Worm (Caenorhabditis elegans) whole organism, L4 larva: ENCODE results near the gene appg-2.
A peak's percentile ranks its signal among the peaks of the same experiment; 100 is the strongest.

Source experiments
- F10B5.3 ChIP-seq: sonication (generic microtip); optimal IDR thresholded peaks from 2 replicates; lab custom pipeline; 2016; ENCODE audit warnings: mild to moderate bottlenecking, missing genetic modification characterization, missing compliant biosample characterization
- F37D6.2 ChIP-seq: sonication (generic microtip); optimal IDR thresholded peaks from 2 replicates; lab custom pipeline; 2016; ENCODE audit warnings: mild to moderate bottlenecking, missing genetic modification characterization, missing compliant biosample characterization
- F49E8.2 ChIP-seq: sonication (generic microtip); optimal IDR thresholded peaks from 2 replicates; lab custom pipeline; 2016; ENCODE audit warnings: missing compliant biosample characterization, mild to moderate bottlenecking, missing genetic modification characterization, borderline replicate concordance
- T26A8.4 ChIP-seq: fragments of 200-800 bp; sonication (Bioruptor generic); IDR thresholded peaks from 2 replicates; pipeline ENCODE4 v1.3.6; 2022; ENCODE audit warnings: missing genetic modification characterization, missing compliant biosample characterization
- aha-1 ChIP-seq: fragments of 150-350 bp; peaks from one replicate; lab custom pipeline; 2014; ENCODE audit warnings: missing biosample characterization, missing genetic modification characterization
- aly-2 ChIP-seq: sonication (generic microtip); optimal IDR thresholded peaks from 2 replicates; lab custom pipeline; 2018; ENCODE audit warnings: missing biosample characterization, missing genetic modification characterization
- arid-1 ChIP-seq: fragments of 200-800 bp; sonication (Bioruptor generic); conservative IDR thresholded peaks from 2 replicates; pipeline ENCODE4 v1.3.6; 2022; ENCODE audit warnings: missing genetic modification reagents, missing genetic modification characterization, missing compliant biosample characterization
- ceh-20 ChIP-seq: fragments of 200-800 bp; sonication (Bioruptor generic); IDR thresholded peaks from 2 replicates; pipeline ENCODE4 v1.3.6; 2022; ENCODE audit warnings: missing genetic modification reagents, missing genetic modification characterization, missing compliant biosample characterization
- ceh-32 ChIP-seq: sonication (generic microtip); optimal IDR thresholded peaks from 2 replicates; lab custom pipeline; 2016; ENCODE audit warnings: mild to moderate bottlenecking, missing genetic modification characterization, missing compliant biosample characterization; ENCODE audit not compliant: poor library complexity
- ceh-82 ChIP-seq: sonication (generic microtip); optimal IDR thresholded peaks from 2 replicates; lab custom pipeline; 2017; ENCODE audit warnings: missing biosample characterization, missing genetic modification characterization
- ces-1 ChIP-seq: fragments of 150-350 bp; sonication (generic microtip); optimal IDR thresholded peaks from 4 replicates; lab custom pipeline; 2014; ENCODE audit warnings: missing biosample characterization, missing genetic modification reagents, missing genetic modification characterization
- cey-2 ChIP-seq: sonication (generic microtip); optimal IDR thresholded peaks from 3 replicates; lab custom pipeline; 2017; ENCODE audit warnings: missing genetic modification characterization, mild to moderate bottlenecking, missing compliant biosample characterization, antibody characterized with exemption, borderline replicate concordance; ENCODE audit not compliant: insufficient read depth
- ctbp-1 ChIP-seq: fragments of 200-800 bp; sonication (Bioruptor generic); IDR thresholded peaks from 2 replicates; pipeline ENCODE4 v1.3.6; 2022; ENCODE audit warnings: missing genetic modification reagents, missing genetic modification characterization, missing compliant biosample characterization
- daf-19 ChIP-seq: fragments of 200-800 bp; sonication (Bioruptor generic); conservative IDR thresholded peaks from 2 replicates; pipeline ENCODE4 v1.3.6; 2022; ENCODE audit warnings: missing genetic modification characterization, missing compliant biosample characterization
- daf-8 ChIP-seq: fragments of 200-800 bp; sonication (Bioruptor generic); IDR thresholded peaks from 2 replicates; pipeline ENCODE4 v1.3.6; 2022; ENCODE audit warnings: missing genetic modification characterization, missing compliant biosample characterization
- dmd-9 ChIP-seq: fragments of 200-800 bp; sonication (Bioruptor generic); IDR thresholded peaks from 2 replicates; pipeline ENCODE4 v1.3.6; 2022; ENCODE audit warnings: missing genetic modification reagents, missing genetic modification characterization, missing compliant biosample characterization
- duxl-1 ChIP-seq: sonication (generic microtip); optimal IDR thresholded peaks from 2 replicates; lab custom pipeline; 2016; ENCODE audit warnings: mild to moderate bottlenecking, missing genetic modification characterization, moderate library complexity, missing compliant biosample characterization; ENCODE audit not compliant: poor library complexity
- egl-43 ChIP-seq: fragments of 200-800 bp; sonication (Bioruptor generic); IDR thresholded peaks from 2 replicates; pipeline ENCODE4 v1.3.6; 2022; ENCODE audit warnings: missing genetic modification reagents, missing genetic modification characterization, missing compliant biosample characterization
- hif-1 ChIP-seq, 2 experiments: sonication (generic microtip); optimal IDR thresholded peaks; 2 replicates each; lab custom pipeline; 2016 to 2017; ENCODE audit warnings: missing compliant biosample characterization in 2 of 2, missing genetic modification characterization in 2 of 2, missing genetic modification reagents in 2 of 2, missing genotype in 2 of 2, mild to moderate bottlenecking in 1 of 2
- hlh-11 ChIP-seq: fragments of 200-800 bp; sonication (Bioruptor generic); optimal IDR thresholded peaks from 2 replicates; lab custom pipeline; 2018; ENCODE audit warnings: mild to moderate bottlenecking, missing genetic modification characterization, missing compliant biosample characterization
- hlh-30 ChIP-seq: sonication (generic microtip); optimal IDR thresholded peaks from 2 replicates; lab custom pipeline; 2017; ENCODE audit warnings: antibody characterized with exemption, mild to moderate bottlenecking, missing genetic modification characterization, missing compliant biosample characterization; ENCODE audit not compliant: insufficient read depth
- lin-1 ChIP-seq: fragments of 200-800 bp; sonication (Bioruptor generic); IDR thresholded peaks from 2 replicates; pipeline ENCODE4 v1.3.6; 2022; ENCODE audit warnings: missing genetic modification reagents, missing genetic modification characterization, missing compliant biosample characterization
- lin-15B ChIP-seq: fragments of 150-350 bp; sonication (generic microtip); optimal IDR thresholded peaks from 3 replicates; lab custom pipeline; 2014; ENCODE audit warnings: missing biosample characterization, missing genetic modification characterization
- lin-38 ChIP-seq: fragments of 200-800 bp; sonication (Bioruptor generic); IDR thresholded peaks from 2 replicates; pipeline ENCODE4 v1.3.6; 2022; ENCODE audit warnings: missing genetic modification reagents, missing genetic modification characterization, missing compliant biosample characterization
- lsy-2 ChIP-seq, 2 experiments: fragments of 150-350 bp in 1 of 2; sonication (generic microtip) in 1 of 2; optimal IDR thresholded peaks; 2 replicates each; lab custom pipeline; 2014 to 2017; ENCODE audit warnings: missing biosample characterization in 2 of 2, missing genetic modification characterization in 2 of 2
- mdl-1 ChIP-seq, 2 experiments: fragments of 150-350 bp in 1 of 2; sonication (generic microtip) in 1 of 2; optimal IDR thresholded peaks; 2 replicates each; lab custom pipeline; 2014 to 2017; ENCODE audit warnings: missing biosample characterization in 2 of 2, missing genetic modification characterization in 2 of 2
- mes-2 ChIP-seq: sonication (generic microtip); optimal IDR thresholded peaks from 2 replicates; lab custom pipeline; 2016; ENCODE audit warnings: missing genotype, mild to moderate bottlenecking, missing genetic modification characterization, missing compliant biosample characterization; ENCODE audit not compliant: poor library complexity, severe bottlenecking
- mxl-2 ChIP-seq: fragments of 200-800 bp; sonication (Bioruptor generic); conservative IDR thresholded peaks from 2 replicates; pipeline ENCODE4 v1.3.6; 2022; ENCODE audit warnings: missing genetic modification reagents, missing genetic modification characterization, missing compliant biosample characterization
- nhr-10 ChIP-seq: fragments of 150-350 bp; optimal IDR thresholded peaks from 2 replicates; lab custom pipeline; 2014; ENCODE audit warnings: missing biosample characterization, missing genetic modification characterization
- nhr-11 ChIP-seq: fragments of 150-350 bp; optimal IDR thresholded peaks from 2 replicates; lab custom pipeline; 2014; ENCODE audit warnings: missing biosample characterization, missing genetic modification characterization
- nhr-237 ChIP-seq: sonication (generic microtip); optimal IDR thresholded peaks from 2 replicates; lab custom pipeline; 2017; ENCODE audit warnings: missing biosample characterization, missing genetic modification characterization
- nhr-25 ChIP-seq: sonication (generic microtip); optimal IDR thresholded peaks from 2 replicates; lab custom pipeline; 2017; ENCODE audit warnings: missing genetic modification characterization, mild to moderate bottlenecking, missing compliant biosample characterization, antibody characterized with exemption, moderate library complexity, borderline replicate concordance; ENCODE audit not compliant: insufficient read depth
- nhr-28 ChIP-seq: fragments of 150-350 bp; optimal IDR thresholded peaks from 2 replicates; lab custom pipeline; 2014; ENCODE audit warnings: missing biosample characterization, missing genetic modification characterization
- nhr-41 ChIP-seq: fragments of 200-800 bp; sonication (Bioruptor generic); IDR thresholded peaks from 2 replicates; pipeline ENCODE4 v1.3.6; 2022; ENCODE audit warnings: missing genetic modification reagents, missing genetic modification characterization, missing compliant biosample characterization
- nhr-48 ChIP-seq: sonication (generic microtip); optimal IDR thresholded peaks from 2 replicates; lab custom pipeline; 2016; ENCODE audit warnings: mild to moderate bottlenecking, missing genetic modification characterization, missing compliant biosample characterization
- nhr-6 ChIP-seq: fragments of 150-350 bp; optimal IDR thresholded peaks from 2 replicates; lab custom pipeline; 2014; ENCODE audit warnings: missing biosample characterization, missing genetic modification characterization
- nhr-76 ChIP-seq: fragments of 150-350 bp; optimal IDR thresholded peaks from 2 replicates; lab custom pipeline; 2014; ENCODE audit warnings: missing biosample characterization, missing genetic modification characterization
- set-16 ChIP-seq: fragments of 200-800 bp; sonication (Bioruptor generic); IDR thresholded peaks from 2 replicates; pipeline ENCODE4 v1.3.6; 2022; ENCODE audit warnings: missing genetic modification reagents, missing genetic modification characterization, missing compliant biosample characterization
- snpc-1.2 ChIP-seq: fragments of 200-800 bp; sonication (Bioruptor generic); IDR thresholded peaks from 2 replicates; pipeline ENCODE4 v1.3.6; 2022; ENCODE audit warnings: missing genetic modification reagents, missing genetic modification characterization, missing compliant biosample characterization
- unc-130 ChIP-seq: sonication (generic microtip); optimal IDR thresholded peaks from 2 replicates; lab custom pipeline; 2016; ENCODE audit warnings: missing genetic modification reagents, missing genetic modification characterization, missing compliant biosample characterization
- unc-62 ChIP-seq, 3 experiments: fragments of 150-350 bp in 1 of 3; sonication (generic microtip); optimal IDR thresholded peaks in 2 of 3; peaks in 1 of 3; 1 replicate in 1 of 3; 2 replicates in 2 of 3; lab custom pipeline; 2014 to 2017; ENCODE audit warnings: missing biosample characterization in 3 of 3, missing genetic modification characterization in 3 of 3, missing genetic modification reagents in 3 of 3, missing genotype in 1 of 3
- ztf-11 ChIP-seq: fragments of 150-350 bp; optimal IDR thresholded peaks from 2 replicates; lab custom pipeline; 2014; ENCODE audit warnings: missing biosample characterization, missing genetic modification characterization

The appg-2 gene

DNA sequence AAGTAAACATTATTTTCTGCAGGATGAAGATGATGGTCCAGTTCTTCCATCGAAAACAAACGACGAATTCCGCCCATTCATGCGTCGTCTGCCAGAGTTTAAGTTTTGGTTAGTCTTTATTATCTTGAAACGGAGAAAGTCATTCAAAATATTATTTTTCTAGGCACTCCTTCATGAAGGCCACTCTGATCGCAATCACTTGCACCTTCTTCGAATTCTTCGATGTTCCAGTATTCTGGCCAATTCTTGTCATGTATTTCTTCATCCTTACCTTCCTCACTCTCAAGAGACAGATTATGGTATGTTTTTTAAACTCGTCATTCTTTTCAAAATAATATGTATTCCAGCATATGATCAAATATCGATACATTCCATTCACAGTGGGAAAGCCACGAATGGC is 10.9 kb downstream of the appg-2 start:
- TF ChIP-seq unc-130 = no peak
- no peak for TF ChIP-seq F49E8.2 (tag; lab: Kevin White, UChicago)
- peak; percentile 51 for TF ChIP-seq nhr-28 (tag; lab: Kevin White, UChicago)
- peak; percentile 70; the same call in 1 of the 2 replicates for TF ChIP-seq T26A8.4 (GFP tag; lab: Robert Waterston, UW)

ce11 chrII:8812346-8812745 is 11.4 kb downstream of the appg-2 start:
- TF ChIP-seq nhr-41 (GFP tag; lab: Robert Waterston, UW) (no peak), nhr-28 (tag; lab: Kevin White, UChicago) (peak; percentile 29), ztf-11 (no peak), T26A8.4 (GFP tag; lab: Robert Waterston, UW) (peak; percentile 12), snpc-1.2 (GFP tag; lab: Robert Waterston, UW) (0 out of 2 replicates have a peak, but pooled peaks have one; percentile 26), unc-62 (GFP tag; optimal IDR thresholded peaks at IDR 0.05 in 1 of 2; lab: Kevin White, UChicago) (peak in 1 of 2 experiments; percentile 91), unc-62 (tag; optimal IDR thresholded peaks at IDR 0.05; lab: Kevin White, UChicago) (no peak), nhr-76 (no peak), daf-8 (no peak), duxl-1 (tag; lab: Kevin White, UChicago) (no peak)

ce11 chrII:8813659-8814058 is 12.7 kb downstream of the appg-2 start:
- TF ChIP-seq cey-2 (tag; lab: Kevin White, UChicago) (peak; percentile 40), mes-2 (tag; lab: Kevin White, UChicago) (peak; percentile 29), lin-38 (GFP tag; lab: Robert Waterston, UW) (no peak), lsy-2 (tag; optimal IDR thresholded peaks at IDR 0.05; lab: Kevin White, UChicago) (peak; percentile 7 to 50), aha-1 (tag; lab: Kevin White, UChicago) (peak; percentile 92), hlh-30 (tag; lab: Kevin White, UChicago) (peak; percentile 90), nhr-6 (tag; lab: Kevin White, UChicago) (no peak), F37D6.2 (tag; lab: Kevin White, UChicago) (no peak), nhr-237 (tag; lab: Kevin White, UChicago) (no peak), mdl-1 (tag; optimal IDR thresholded peaks at IDR 0.05; lab: Kevin White, UChicago) (peak in 1 of 2 experiments; percentile 79), nhr-48 (tag; lab: Kevin White, UChicago) (peak; percentile 97), F10B5.3 (tag; lab: Kevin White, UChicago) (no peak), nhr-25 (tag; lab: Kevin White, UChicago) (no peak), hif-1 (tag; optimal IDR thresholded peaks at IDR 0.05; lab: Kevin White, UChicago) (no peak), nhr-28 (tag; lab: Kevin White, UChicago) (peak; percentile 90), ces-1 (GFP tag; lab: Kevin White, UChicago) (no peak), set-16 (GFP tag; lab: Robert Waterston, UW) (no peak), nhr-10 (tag; lab: Kevin White, UChicago) (peak; percentile 86), ctbp-1 (GFP tag; lab: Robert Waterston, UW) (no peak), ceh-82 (tag; lab: Kevin White, UChicago) (no peak), lin-15B (tag; lab: Kevin White, UChicago) (no peak), hlh-11 (tag; lab: Kevin White, UChicago) (peak; percentile 88), ceh-20 (0 out of 2 replicates have a peak, but pooled peaks have one; percentile 21), daf-19 (GFP tag; lab: Robert Waterston, UW) (no peak), egl-43 (GFP tag; lab: Robert Waterston, UW) (no peak), dmd-9 (GFP tag; lab: Robert Waterston, UW) (no peak), nhr-11 (tag; lab: Kevin White, UChicago) (peak; percentile 18), lin-1 (GFP tag; lab: Robert Waterston, UW) (no peak), ceh-32 (no peak), aly-2 (tag; lab: Kevin White, UChicago) (no peak), mxl-2 (GFP tag; lab: Robert Waterston, UW) (no peak), unc-62 (GFP tag; optimal IDR thresholded peaks at IDR 0.05 in 1 of 2; lab: Kevin White, UChicago) (peak in 1 of 2 experiments; percentile 100), unc-62 (tag; optimal IDR thresholded peaks at IDR 0.05; lab: Kevin White, UChicago) (no peak), arid-1 (GFP tag; lab: Robert Waterston, UW) (no peak)
